Worm (Caenorhabditis elegans): ENCODE measurements around the gene max-2.

Gene max-2

DNA sequence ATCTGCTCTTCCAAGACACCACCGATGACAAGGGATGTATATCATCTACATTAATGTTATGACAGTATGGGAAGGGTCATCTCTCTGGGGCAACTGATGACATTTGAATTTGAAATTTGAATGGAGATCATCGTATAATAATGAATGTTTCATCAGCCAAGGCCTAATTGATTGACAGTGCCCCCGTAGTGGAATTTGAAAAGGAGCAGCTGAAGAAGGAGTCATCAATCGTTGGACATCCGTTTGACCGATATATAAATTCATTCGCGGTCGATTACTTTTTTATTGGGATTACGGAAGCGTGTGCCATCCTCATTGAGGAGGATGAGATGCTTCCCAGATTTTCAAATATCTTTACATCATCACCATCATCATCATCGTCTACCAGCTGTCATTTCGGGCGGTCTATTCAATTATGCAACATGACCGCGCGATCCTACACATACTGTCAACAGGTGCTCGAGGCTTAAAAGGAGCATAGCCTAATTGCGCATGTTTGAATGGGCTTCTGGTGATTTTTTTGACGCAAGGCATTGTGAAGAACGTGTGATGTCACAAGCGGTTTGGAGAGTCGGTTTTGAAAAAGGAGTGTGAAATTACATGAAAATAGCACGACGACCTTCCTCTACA, 34.6 kb downstream of the max-2 start:
- TF ChIP-seq ztf-11 (tag; optimal IDR thresholded peaks at IDR 0.05) (peak; percentile 19), cnd-1 (tag; optimal IDR thresholded peaks at IDR 0.05) (peak; percentile 61), nhr-2 (tag; optimal IDR thresholded peaks at IDR 0.05) (peak; percentile 74), mab-5 (tag; optimal IDR thresholded peaks at IDR 0.05) (no peak), lin-32 (GFP tag; optimal IDR thresholded peaks at IDR 0.05) (peak; percentile 96), zip-8 (tag; optimal IDR thresholded peaks at IDR 0.05) (peak; percentile 32), hlh-1 (tag; optimal IDR thresholded peaks at IDR 0.05) (peak; percentile 2), ceh-43 (GFP tag; optimal IDR thresholded peaks at IDR 0.05) (no peak)

DNA sequence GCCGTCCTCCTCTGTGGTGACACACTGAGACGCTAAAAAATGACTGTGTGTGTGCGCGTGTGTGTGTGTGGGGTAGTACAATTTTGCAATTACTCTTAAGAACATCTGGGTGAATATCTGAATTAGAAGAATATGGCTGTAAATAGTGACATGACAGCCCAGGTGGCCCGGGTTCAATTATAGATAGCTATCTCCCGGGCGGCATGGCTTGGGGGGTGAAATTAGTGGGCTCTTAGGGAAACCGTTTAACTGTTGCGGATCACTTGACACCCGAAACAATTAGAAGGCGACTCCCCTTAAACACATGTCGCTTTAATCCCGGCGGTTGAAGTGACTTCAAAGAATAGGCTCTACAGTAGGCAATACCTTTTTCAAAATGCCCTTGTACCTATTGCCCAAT, 35.5 kb downstream of the max-2 start:
- TF ChIP-seq hlh-1 (tag; optimal IDR thresholded peaks at IDR 0.05) (no peak), mls-2 (tag; optimal IDR thresholded peaks at IDR 0.05) (no peak), ceh-43 (GFP tag; optimal IDR thresholded peaks at IDR 0.05) (peak; percentile 36), nhr-2 (tag; optimal IDR thresholded peaks at IDR 0.05) (peak; percentile 67), snpc-4 (tag; optimal IDR thresholded peaks at IDR 0.05) (no peak)

ce11 chrII:12987799-12988198, 37.8 kb downstream of the max-2 start:
- TF ChIP-seq mls-2 (tag; optimal IDR thresholded peaks at IDR 0.05), result no peak
- no peak for TF ChIP-seq lin-32 (GFP tag; optimal IDR thresholded peaks at IDR 0.05)
- no peak for TF ChIP-seq unc-120 (tag; optimal IDR thresholded peaks at IDR 0.05; ENCODE audit: poor library complexity, severe bottlenecking)
- no peak for TF ChIP-seq unc-39 (tag; optimal IDR thresholded peaks at IDR 0.05)
- TF ChIP-seq ceh-43 (GFP tag; optimal IDR thresholded peaks at IDR 0.05), result no peak
- TF ChIP-seq lsy-2 (tag; optimal IDR thresholded peaks at IDR 0.05), result no peak
- TF ChIP-seq blmp-1 (tag; optimal IDR thresholded peaks at IDR 0.05), result no peak
- TF ChIP-seq zip-8 (tag; optimal IDR thresholded peaks at IDR 0.05), result no peak
- no peak for TF ChIP-seq bed-3 (GFP tag; optimal IDR thresholded peaks at IDR 0.05)
- TF ChIP-seq mab-5 (tag; optimal IDR thresholded peaks at IDR 0.05), result no peak

DNA sequence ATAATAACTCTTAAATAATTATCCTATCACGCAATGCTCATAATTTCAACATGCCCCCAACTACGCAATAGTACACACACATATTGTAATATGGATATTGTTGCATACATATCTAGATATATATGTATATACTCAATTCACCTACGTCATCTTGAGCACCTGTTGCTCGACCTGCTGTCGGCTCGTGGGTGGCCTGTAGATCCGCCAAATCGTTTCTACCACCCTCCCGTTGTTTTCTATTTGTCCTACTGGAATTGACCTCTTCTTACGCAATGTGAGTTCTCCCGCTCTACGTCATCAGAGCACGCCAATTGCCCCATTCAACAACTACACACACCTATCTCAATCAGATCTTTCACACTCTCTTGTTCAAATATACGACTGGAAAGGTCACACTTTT, 39.8 kb downstream of the max-2 start:
- peak; percentile 27 for TF ChIP-seq ceh-39 (tag; optimal IDR thresholded peaks at IDR 0.05)
- no peak for TF ChIP-seq ceh-43 (GFP tag; optimal IDR thresholded peaks at IDR 0.05)
- TF ChIP-seq nhr-2 (tag; optimal IDR thresholded peaks at IDR 0.05), result peak; percentile 98
- peak; percentile 13 for TF ChIP-seq elt-1 (tag; optimal IDR thresholded peaks at IDR 0.05; ENCODE audit: borderline replicate concordance, insufficient read depth)
- no peak for TF ChIP-seq nhr-76 (tag; optimal IDR thresholded peaks at IDR 0.05)
- peak; percentile 80 for TF ChIP-seq zip-8 (tag; optimal IDR thresholded peaks at IDR 0.05)
- TF ChIP-seq nhr-237 (tag; optimal IDR thresholded peaks at IDR 0.05), result no peak
- no peak for TF ChIP-seq sem-2 (GFP tag; optimal IDR thresholded peaks at IDR 0.05)
- TF ChIP-seq nhr-12 (tag; optimal IDR thresholded peaks at IDR 0.05), result no peak
- peak; percentile 40 for TF ChIP-seq cnd-1 (tag; optimal IDR thresholded peaks at IDR 0.05)
- TF ChIP-seq mls-2 (tag; optimal IDR thresholded peaks at IDR 0.05), result no peak
- TF ChIP-seq drap-1 (GFP tag; optimal IDR thresholded peaks at IDR 0.05), result no peak
- TF ChIP-seq elt-3 (tag; optimal IDR thresholded peaks at IDR 0.05), result no peak
- no peak for TF ChIP-seq unc-62 (GFP tag; optimal IDR thresholded peaks at IDR 0.05)
- TF ChIP-seq unc-120 (tag; optimal IDR thresholded peaks at IDR 0.05; ENCODE audit: poor library complexity, severe bottlenecking), result no peak
- TF ChIP-seq lin-13 (tag; optimal IDR thresholded peaks at IDR 0.05), result no peak
- TF ChIP-seq hlh-1 (tag; optimal IDR thresholded peaks at IDR 0.05), result peak; percentile 60

- TF ChIP-seq bed-3 (GFP tag; optimal IDR thresholded peaks at IDR 0.05) (no peak), nhr-2 (tag; optimal IDR thresholded peaks at IDR 0.05) (peak; percentile 58), unc-120 (tag; optimal IDR thresholded peaks at IDR 0.05; ENCODE audit: poor library complexity, severe bottlenecking) (no peak), sptf-1 (tag; optimal IDR thresholded peaks at IDR 0.05) (no peak), tbx-8 (GFP tag; optimal IDR thresholded peaks at IDR 0.05) (no peak), unc-39 (tag; optimal IDR thresholded peaks at IDR 0.05) (no peak), mep-1 (tag; optimal IDR thresholded peaks at IDR 0.05) (no peak), lsy-2 (tag; optimal IDR thresholded peaks at IDR 0.05) (no peak), zip-8 (tag; optimal IDR thresholded peaks at IDR 0.05) (peak; percentile 15), lin-32 (GFP tag; optimal IDR thresholded peaks at IDR 0.05) (peak; percentile 90), nhr-237 (tag; optimal IDR thresholded peaks at IDR 0.05) (no peak), cnd-1 (tag; optimal IDR thresholded peaks at IDR 0.05) (peak; percentile 47)
Measured at ce11 chrII:12984709-12985108, 40.9 kb downstream of the max-2 start.

ce11 chrII:12982830-12983229, 42.8 kb downstream of the max-2 start:
- TF ChIP-seq elt-1 (tag; optimal IDR thresholded peaks at IDR 0.05; ENCODE audit: borderline replicate concordance, insufficient read depth) (no peak), lin-13 (tag; optimal IDR thresholded peaks at IDR 0.05) (no peak), cnd-1 (tag; optimal IDR thresholded peaks at IDR 0.05) (no peak), lsy-2 (tag; optimal IDR thresholded peaks at IDR 0.05) (no peak), sptf-1 (tag; optimal IDR thresholded peaks at IDR 0.05) (no peak), ztf-11 (tag; optimal IDR thresholded peaks at IDR 0.05) (no peak), nhr-28 (tag; optimal IDR thresholded peaks at IDR 0.05) (no peak)

Measured in whole organism, mixed stage, embryonic.